Worm (Caenorhabditis elegans) whole organism, L4 larva: ENCODE data around the gene M153.3.

ENCODE experiments used
- aly-2 ChIP-seq: sonication (generic microtip); optimal IDR thresholded peaks from 2 replicates; lab custom pipeline; 2018; ENCODE audit warnings: missing biosample characterization, missing genetic modification characterization
- ama-1 ChIP-seq: fragments of 150-350 bp; optimal IDR thresholded peaks from 2 replicates; lab custom pipeline; 2014; ENCODE audit warnings: inconsistent platforms, mixed read lengths
- fkh-10 ChIP-seq: fragments of 150-350 bp; optimal IDR thresholded peaks from 2 replicates; lab custom pipeline; 2014; ENCODE audit warnings: missing biosample characterization, missing genetic modification reagents, missing genetic modification characterization
- lin-13 ChIP-seq: fragments of 150-350 bp; optimal IDR thresholded peaks from 2 replicates; lab custom pipeline; 2014; ENCODE audit warnings: missing biosample characterization, missing genetic modification reagents, missing genetic modification characterization
- nhr-25 ChIP-seq: sonication (generic microtip); optimal IDR thresholded peaks from 2 replicates; lab custom pipeline; 2017; ENCODE audit warnings: missing genetic modification characterization, mild to moderate bottlenecking, missing compliant biosample characterization, antibody characterized with exemption, moderate library complexity, borderline replicate concordance; ENCODE audit not compliant: insufficient read depth
- nhr-77 ChIP-seq: fragments of 150-350 bp; optimal IDR thresholded peaks from 2 replicates; lab custom pipeline; 2014; ENCODE audit warnings: missing biosample characterization, missing genetic modification characterization
- snpc-4 ChIP-seq: fragments of 150-350 bp; optimal IDR thresholded peaks from 2 replicates; lab custom pipeline; 2014; ENCODE audit warnings: missing biosample characterization, missing genetic modification characterization
- spr-3 ChIP-seq: fragments of 200-800 bp; sonication (Bioruptor generic); optimal IDR thresholded peaks from 2 replicates; lab custom pipeline; 2018; ENCODE audit warnings: mild to moderate bottlenecking, missing genetic modification characterization, missing compliant biosample characterization
- tra-1 ChIP-seq: fragments of 200-800 bp; sonication (Bioruptor generic); IDR thresholded peaks from 2 replicates; pipeline ENCODE4 v1.3.6; 2022; ENCODE audit warnings: missing genetic modification reagents, missing genetic modification characterization, missing compliant biosample characterization
- zag-1 ChIP-seq: fragments of 150-350 bp; optimal IDR thresholded peaks from 2 replicates; lab custom pipeline; 2014; ENCODE audit warnings: missing biosample characterization, missing genetic modification characterization

- TF ChIP-seq zag-1 (no peak), lin-13 (no peak), tra-1 (GFP tag; lab: Robert Waterston, UW) (no peak), spr-3 (no peak), nhr-77 (tag; lab: Kevin White, UChicago) (no peak), nhr-25 (tag; lab: Kevin White, UChicago) (no peak), ama-1 (lab: Kevin White, UChicago) (no peak), fkh-10 (GFP tag; lab: Kevin White, UChicago) (no peak), aly-2 (tag; lab: Kevin White, UChicago) (no peak), snpc-4 (tag; lab: Kevin White, UChicago) (no peak)
These were observed 44.7 kb upstream of the M153.3 start for ce11 chrX:12097995-12098394.
